Worm (Caenorhabditis elegans) whole organism, L1 larva: ENCODE measurements around the gene F10G2.4.

Source experiments
- aly-2 ChIP-seq: fragments of 150-350 bp; optimal IDR thresholded peaks from 2 replicates; lab custom pipeline; 2014; ENCODE audit warnings: missing biosample characterization, missing genetic modification characterization
- ces-1 ChIP-seq: fragments of 150-350 bp; optimal IDR thresholded peaks from 2 replicates; lab custom pipeline; 2014; ENCODE audit warnings: missing biosample characterization, missing genetic modification reagents, missing genetic modification characterization
- egl-13 ChIP-seq: sonication (generic microtip); optimal IDR thresholded peaks from 2 replicates; lab custom pipeline; 2016; ENCODE audit warnings: missing genotype, missing genetic modification reagents, missing genetic modification characterization, missing compliant biosample characterization
- nhr-237 ChIP-seq: fragments of 150-350 bp; optimal IDR thresholded peaks from 2 replicates; lab custom pipeline; 2014; ENCODE audit warnings: missing biosample characterization, missing genetic modification characterization
- nhr-76 ChIP-seq: sonication (generic microtip); optimal IDR thresholded peaks from 2 replicates; lab custom pipeline; 2017; ENCODE audit warnings: missing biosample characterization, missing genetic modification characterization
- nhr-90 ChIP-seq: sonication (generic microtip); optimal IDR thresholded peaks from 2 replicates; lab custom pipeline; 2016; ENCODE audit warnings: mild to moderate bottlenecking, missing genetic modification characterization, missing compliant biosample characterization; ENCODE audit not compliant: poor library complexity
- pqm-1 ChIP-seq: sonication (generic microtip); optimal IDR thresholded peaks from 3 replicates; lab custom pipeline; 2017; ENCODE audit warnings: missing biosample characterization, missing genetic modification characterization
- xbp-1 ChIP-seq: sonication (generic microtip); optimal IDR thresholded peaks from 2 replicates; lab custom pipeline; 2016; ENCODE audit warnings: missing genetic modification characterization, missing compliant biosample characterization
- ztf-11 ChIP-seq, 2 experiments: sonication (generic microtip); optimal IDR thresholded peaks; 2 replicates each; lab custom pipeline; 2016 to 2017; ENCODE audit warnings: missing genetic modification characterization in 2 of 2, missing biosample characterization in 1 of 2, missing compliant biosample characterization in 1 of 2

DNA sequence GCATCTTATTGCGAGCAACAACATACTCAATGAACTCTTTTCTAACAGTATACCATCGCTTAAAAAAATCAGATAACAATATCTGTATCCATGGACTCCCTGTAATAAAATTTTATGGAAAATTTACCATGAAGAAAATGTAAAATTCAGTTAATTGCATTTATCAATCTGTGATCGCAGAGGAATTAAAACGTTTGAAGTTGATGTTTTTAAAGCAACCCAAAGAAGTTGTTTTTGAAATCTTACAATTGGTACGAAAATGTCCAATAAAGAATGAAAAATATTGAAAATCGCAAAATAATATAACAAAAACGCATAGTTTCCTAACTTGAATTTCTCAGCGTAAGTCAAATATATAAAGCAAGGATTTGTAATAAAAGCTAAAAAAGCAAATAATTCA is 29.8 kb upstream of the F10G2.4 start, which contains the start of gene srj-32:
- TF ChIP-seq ztf-11 (tag; optimal IDR thresholded peaks at IDR 0.05; lab: Kevin White, UChicago): no peak
- TF ChIP-seq egl-13 (tag; lab: Kevin White, UChicago): no peak
- no peak for TF ChIP-seq nhr-237 (tag; lab: Kevin White, UChicago)
- no peak for TF ChIP-seq ces-1
- no peak for TF ChIP-seq nhr-76 (tag; lab: Kevin White, UChicago)
- TF ChIP-seq xbp-1: no peak
- no peak for TF ChIP-seq pqm-1 (tag; lab: Kevin White, UChicago)
- TF ChIP-seq nhr-90 (tag; lab: Kevin White, UChicago): no peak
- no peak for TF ChIP-seq aly-2 (tag; lab: Kevin White, UChicago)
